Worm (Caenorhabditis elegans) whole organism, young adult: Measurements from ENCODE around the gene clec-37.

Experiments used
- F23B12.7 ChIP-seq: sonication (generic microtip); optimal IDR thresholded peaks from 2 replicates; lab custom pipeline; 2017; ENCODE audit warnings: missing genetic modification characterization, mild to moderate bottlenecking, missing compliant biosample characterization, antibody characterized with exemption, moderate library complexity; ENCODE audit not compliant: insufficient read depth
- F39B2.1 ChIP-seq: fragments of 200-800 bp; sonication (Bioruptor generic); IDR thresholded peaks from 2 replicates; pipeline ENCODE4 v1.3.6; 2022; ENCODE audit warnings: missing genetic modification reagents, missing genetic modification characterization, missing compliant biosample characterization
- F52B5.7 ChIP-seq: sonication (generic microtip); optimal IDR thresholded peaks from 2 replicates; lab custom pipeline; 2016; ENCODE audit warnings: mild to moderate bottlenecking, missing genetic modification characterization, missing compliant biosample characterization
- F57C9.4 ChIP-seq: sonication (generic microtip); optimal IDR thresholded peaks from 2 replicates; lab custom pipeline; 2017; ENCODE audit warnings: mild to moderate bottlenecking, missing genetic modification characterization, missing compliant biosample characterization
- K11D2.4 ChIP-seq: fragments of 200-800 bp; sonication (Bioruptor generic); IDR thresholded peaks from 2 replicates; pipeline ENCODE4 v1.3.6; 2022; ENCODE audit warnings: missing genetic modification reagents, missing genetic modification characterization, missing compliant biosample characterization
- Y53F4B.3 ChIP-seq: fragments of 200-800 bp; sonication (Bioruptor generic); IDR thresholded peaks from 2 replicates; pipeline ENCODE4 v1.3.6; 2022; ENCODE audit warnings: missing genetic modification reagents, missing genetic modification characterization, missing compliant biosample characterization
- athp-1 ChIP-seq: sonication (generic microtip); optimal IDR thresholded peaks from 2 replicates; lab custom pipeline; 2017; ENCODE audit warnings: mild to moderate bottlenecking, missing genetic modification characterization, missing compliant biosample characterization
- ceh-100 ChIP-seq: fragments of 200-800 bp; sonication (Bioruptor generic); IDR thresholded peaks from 2 replicates; pipeline ENCODE4 v1.3.6; 2022; ENCODE audit warnings: missing genetic modification reagents, missing genetic modification characterization, missing compliant biosample characterization
- ceh-27 ChIP-seq: fragments of 200-800 bp; sonication (Bioruptor generic); optimal IDR thresholded peaks from 2 replicates; lab custom pipeline; 2018; ENCODE audit warnings: mild to moderate bottlenecking, missing genetic modification characterization, moderate library complexity, missing compliant biosample characterization
- ceh-40 ChIP-seq: fragments of 200-800 bp; sonication (Bioruptor generic); IDR thresholded peaks from 2 replicates; pipeline ENCODE4 v1.3.6; 2022; ENCODE audit warnings: missing genetic modification characterization, missing compliant biosample characterization
- dox-1 ChIP-seq: fragments of 200-800 bp; sonication (Bioruptor generic); IDR thresholded peaks from 2 replicates; pipeline ENCODE4 v1.3.6; 2022; ENCODE audit warnings: missing genetic modification reagents, missing genetic modification characterization, missing compliant biosample characterization
- egl-44 ChIP-seq: fragments of 200-800 bp; sonication (Bioruptor generic); IDR thresholded peaks from 2 replicates; pipeline ENCODE4 v1.3.6; 2022; ENCODE audit warnings: missing genetic modification reagents, missing genetic modification characterization, missing compliant biosample characterization
- ekl-4 ChIP-seq: fragments of 200-800 bp; sonication (Bioruptor generic); IDR thresholded peaks from 2 replicates; pipeline ENCODE4 v1.3.6; 2022; ENCODE audit warnings: missing genetic modification reagents, missing genetic modification characterization, missing compliant biosample characterization
- hlh-12 ChIP-seq: sonication (generic microtip); optimal IDR thresholded peaks from 2 replicates; lab custom pipeline; 2016; ENCODE audit warnings: missing genetic modification characterization, missing compliant biosample characterization
- hsf-1 ChIP-seq: fragments of 200-800 bp; sonication (Bioruptor generic); IDR thresholded peaks from 2 replicates; pipeline ENCODE4 v1.3.6; 2022; ENCODE audit warnings: missing genetic modification reagents, missing genetic modification characterization, missing compliant biosample characterization
- let-607 ChIP-seq, 2 experiments: fragments of 200-800 bp in 1 of 2; sonication (Bioruptor generic) in 1 of 2; sonication (generic microtip) in 1 of 2; optimal IDR thresholded peaks; 2 replicates each; lab custom pipeline; 2016 to 2018; ENCODE audit warnings: mild to moderate bottlenecking in 2 of 2, missing compliant biosample characterization in 2 of 2, missing genetic modification characterization in 2 of 2, moderate library complexity in 2 of 2, missing genotype in 1 of 2
- lin-26 ChIP-seq: fragments of 200-800 bp; sonication (Bioruptor generic); IDR thresholded peaks from 2 replicates; pipeline ENCODE4 v1.3.6; 2022; ENCODE audit warnings: missing genetic modification reagents, missing genetic modification characterization, missing compliant biosample characterization
- lsy-27 ChIP-seq: sonication (generic microtip); optimal IDR thresholded peaks from 2 replicates; lab custom pipeline; 2017; ENCODE audit warnings: missing genetic modification characterization, mild to moderate bottlenecking, missing compliant biosample characterization, antibody characterized with exemption, missing genotype, borderline replicate concordance; ENCODE audit not compliant: insufficient read depth
- madf-8 ChIP-seq: fragments of 200-800 bp; sonication (Bioruptor generic); conservative IDR thresholded peaks from 2 replicates; pipeline ENCODE4 v1.3.6; 2022; ENCODE audit warnings: missing genetic modification reagents, missing genetic modification characterization, missing compliant biosample characterization
- mxl-1 ChIP-seq: sonication (generic microtip); optimal IDR thresholded peaks from 2 replicates; lab custom pipeline; 2016; ENCODE audit warnings: missing genetic modification characterization, missing compliant biosample characterization
- nhr-120 ChIP-seq: fragments of 200-800 bp; sonication (Bioruptor generic); IDR thresholded peaks from 2 replicates; pipeline ENCODE4 v1.3.6; 2022; ENCODE audit warnings: missing genetic modification characterization, missing compliant biosample characterization
- nhr-179 ChIP-seq: sonication (generic microtip); optimal IDR thresholded peaks from 2 replicates; lab custom pipeline; 2016; ENCODE audit warnings: mild to moderate bottlenecking, missing genetic modification characterization, missing compliant biosample characterization
- nhr-27 ChIP-seq: fragments of 200-800 bp; sonication (Bioruptor generic); optimal IDR thresholded peaks from 2 replicates; lab custom pipeline; 2018; ENCODE audit warnings: mild to moderate bottlenecking, missing genetic modification characterization, moderate library complexity, missing compliant biosample characterization
- nhr-80 ChIP-seq: sonication (generic microtip); optimal IDR thresholded peaks from 2 replicates; lab custom pipeline; 2016; ENCODE audit warnings: missing genetic modification characterization, missing compliant biosample characterization
- rcor-1 ChIP-seq: fragments of 200-800 bp; sonication (Bioruptor generic); IDR thresholded peaks from 2 replicates; pipeline ENCODE4 v1.3.6; 2022; ENCODE audit warnings: missing genetic modification reagents, missing genetic modification characterization, missing compliant biosample characterization
- somi-1 ChIP-seq: fragments of 200-800 bp; sonication (Bioruptor generic); optimal IDR thresholded peaks from 2 replicates; lab custom pipeline; 2018; ENCODE audit warnings: mild to moderate bottlenecking, missing genetic modification characterization, missing compliant biosample characterization
- sptf-2 ChIP-seq: fragments of 200-800 bp; sonication (Bioruptor generic); optimal IDR thresholded peaks from 2 replicates; lab custom pipeline; 2018; ENCODE audit warnings: mild to moderate bottlenecking, missing genetic modification characterization, missing compliant biosample characterization
- unc-130 ChIP-seq: sonication (generic microtip); optimal IDR thresholded peaks from 2 replicates; lab custom pipeline; 2016; ENCODE audit warnings: missing genetic modification reagents, missing genetic modification characterization, missing compliant biosample characterization
- ztf-22 ChIP-seq: fragments of 200-800 bp; sonication (Bioruptor generic); optimal IDR thresholded peaks from 2 replicates; lab custom pipeline; 2018; ENCODE audit warnings: mild to moderate bottlenecking, missing genetic modification characterization, moderate library complexity, missing compliant biosample characterization
- ztf-28 ChIP-seq: fragments of 200-800 bp; sonication (Bioruptor generic); IDR thresholded peaks from 2 replicates; pipeline ENCODE4 v1.3.6; 2022; ENCODE audit warnings: missing genetic modification reagents, missing genetic modification characterization, missing compliant biosample characterization
- ztf-3 ChIP-seq: fragments of 200-800 bp; sonication (Bioruptor generic); optimal IDR thresholded peaks from 2 replicates; lab custom pipeline; 2018; ENCODE audit warnings: mild to moderate bottlenecking, missing genetic modification characterization, missing compliant biosample characterization

Gene clec-37

ce11 chrV:16865404-16865803 lies 13.5 kb upstream of the clec-37 start, which contains the start of gene clec-28:
Gene clec-28 (plus strand): TSS chrV:16865704.
- TF ChIP-seq somi-1 (GFP tag; lab: Kevin White, UChicago) (no peak), ekl-4 (GFP tag; lab: Robert Waterston, UW) (no peak), ceh-100 (GFP tag; lab: Robert Waterston, UW) (no peak), hlh-12 (tag; lab: Kevin White, UChicago) (no peak), ceh-40 (no peak), rcor-1 (no peak), ztf-28 (GFP tag; lab: Robert Waterston, UW) (no peak), lin-26 (GFP tag; lab: Robert Waterston, UW) (no peak), dox-1 (no peak), athp-1 (tag; lab: Kevin White, UChicago) (no peak), sptf-2 (GFP tag; lab: Kevin White, UChicago) (no peak), mxl-1 (tag; lab: Kevin White, UChicago) (no peak), ceh-27 (no peak), nhr-179 (no peak), nhr-27 (tag; lab: Kevin White, UChicago) (no peak), ztf-22 (GFP tag; lab: Kevin White, UChicago) (no peak), madf-8 (GFP tag; lab: Robert Waterston, UW) (no peak), nhr-120 (no peak)

- TF ChIP-seq lsy-27 (tag; lab: Kevin White, UChicago) (no peak), F39B2.1 (GFP tag; lab: Robert Waterston, UW) (no peak), egl-44 (no peak), nhr-27 (tag; lab: Kevin White, UChicago) (no peak), ztf-3 (GFP tag; lab: Kevin White, UChicago) (no peak), K11D2.4 (GFP tag; lab: Robert Waterston, UW) (no peak), let-607 (tag; optimal IDR thresholded peaks at IDR 0.05; lab: Kevin White, UChicago) (no peak), F52B5.7 (tag; lab: Kevin White, UChicago) (no peak), unc-130 (GFP tag; lab: Kevin White, UChicago) (no peak)
Observed at ce11 chrV:16861719-16862118, 9.8 kb upstream of the clec-37 start, which contains the start of the genes clec-32 and clec-24. Gene clec-32 (minus strand): TSS chrV:16861819. Gene clec-24 (plus strand): TSS chrV:16862012.

- TF ChIP-seq F57C9.4, result no peak
Observed at ce11 chrV:16857977-16858479, 6.1 kb upstream of the clec-37 start, which contains the start of the genes clec-31 and clec-22. Gene clec-31 (minus strand): TSS chrV:16858077. Gene clec-22 (plus strand): TSS chrV:16858429.

- TF ChIP-seq hsf-1 (GFP tag; lab: Robert Waterston, UW) (no peak), ceh-100 (GFP tag; lab: Robert Waterston, UW) (no peak), F23B12.7 (tag; lab: Kevin White, UChicago) (no peak), ztf-3 (GFP tag; lab: Kevin White, UChicago) (no peak), F39B2.1 (GFP tag; lab: Robert Waterston, UW) (no peak)
Observed at ce11 chrV:16853956-16854683, 2.2 kb upstream of the clec-37 start, which contains the start of the genes clec-35 and clec-27. Gene clec-35 (minus strand): TSS chrV:16854056. Gene clec-27 (plus strand): TSS chrV:16854633.

- TF ChIP-seq Y53F4B.3 (GFP tag; lab: Robert Waterston, UW) (no peak), nhr-80 (peak; percentile 18)
Observed at ce11 chrV:16848498-16848897, 3.4 kb downstream of the clec-37 start, which contains the start of the genes clec-36 and clec-26. Gene clec-36 (minus strand): TSS chrV:16848598. Gene clec-26 (plus strand): TSS chrV:16848611.
